Worm (Caenorhabditis elegans) whole organism, late embryonic: ENCODE measurements around the gene C54H2.4.

Experiments
- C38D4.7 ChIP-seq: fragments of 200-800 bp; sonication (Bioruptor generic); optimal IDR thresholded peaks from 2 replicates; lab custom pipeline; 2018; ENCODE audit warnings: mild to moderate bottlenecking, missing genetic modification characterization, moderate library complexity, missing compliant biosample characterization
- K02D7.2 ChIP-seq: sonication (generic microtip); optimal IDR thresholded peaks from 2 replicates; lab custom pipeline; 2017; ENCODE audit warnings: mild to moderate bottlenecking, missing genetic modification characterization, missing compliant biosample characterization
- K09A11.1 ChIP-seq: sonication (generic microtip); optimal IDR thresholded peaks from 2 replicates; lab custom pipeline; 2017; ENCODE audit warnings: antibody characterized with exemption, mild to moderate bottlenecking, missing genetic modification characterization, missing compliant biosample characterization; ENCODE audit not compliant: insufficient read depth
- Y22D7AL.16 ChIP-seq: sonication (generic microtip); optimal IDR thresholded peaks from 2 replicates; lab custom pipeline; 2016; ENCODE audit warnings: missing genetic modification characterization, missing compliant biosample characterization
- ahr-1 ChIP-seq: sonication (generic microtip); optimal IDR thresholded peaks from 2 replicates; lab custom pipeline; 2016; ENCODE audit warnings: missing genetic modification characterization, missing compliant biosample characterization
- ama-1 ChIP-seq: fragments of 150-350 bp; optimal IDR thresholded peaks from 2 replicates; lab custom pipeline; 2014
- ceh-14 ChIP-seq: sonication (generic microtip); optimal IDR thresholded peaks from 2 replicates; lab custom pipeline; 2016; ENCODE audit warnings: missing genotype, missing genetic modification characterization, missing compliant biosample characterization
- ceh-18 ChIP-seq: sonication (generic microtip); optimal IDR thresholded peaks from 2 replicates; lab custom pipeline; 2016; ENCODE audit warnings: missing genetic modification characterization, missing compliant biosample characterization
- ceh-2 ChIP-seq: sonication (generic microtip); optimal IDR thresholded peaks from 2 replicates; lab custom pipeline; 2016; ENCODE audit warnings: missing genotype, missing genetic modification characterization, missing compliant biosample characterization
- ceh-30 ChIP-seq: fragments of 150-350 bp; optimal IDR thresholded peaks from 2 replicates; lab custom pipeline; 2014; ENCODE audit warnings: missing biosample characterization, missing genetic modification characterization
- ceh-31 ChIP-seq: sonication (generic microtip); optimal IDR thresholded peaks from 2 replicates; lab custom pipeline; 2016; ENCODE audit warnings: missing genetic modification characterization, missing compliant biosample characterization
- ceh-34 ChIP-seq: sonication (generic microtip); optimal IDR thresholded peaks from 2 replicates; lab custom pipeline; 2016; ENCODE audit warnings: mild to moderate bottlenecking, missing genetic modification characterization, missing compliant biosample characterization
- ceh-48 ChIP-seq: sonication (generic microtip); optimal IDR thresholded peaks from 2 replicates; lab custom pipeline; 2016; ENCODE audit warnings: missing genetic modification characterization, inconsistent platforms, missing compliant biosample characterization
- ceh-6 ChIP-seq: fragments of 200-800 bp; sonication (Bioruptor generic); optimal IDR thresholded peaks from 2 replicates; lab custom pipeline; 2018; ENCODE audit warnings: mild to moderate bottlenecking, missing genetic modification characterization, missing compliant biosample characterization
- ceh-9 ChIP-seq: sonication (generic microtip); optimal IDR thresholded peaks from 2 replicates; lab custom pipeline; 2016; ENCODE audit warnings: mild to moderate bottlenecking, missing genetic modification characterization, inconsistent platforms, missing compliant biosample characterization
- che-1 ChIP-seq: sonication (generic microtip); optimal IDR thresholded peaks from 2 replicates; lab custom pipeline; 2016; ENCODE audit warnings: mild to moderate bottlenecking, missing genetic modification characterization, missing compliant biosample characterization
- dmd-4 ChIP-seq: sonication (generic microtip); optimal IDR thresholded peaks from 2 replicates; lab custom pipeline; 2016; ENCODE audit warnings: borderline replicate concordance, missing genetic modification characterization, missing compliant biosample characterization
- dve-1 ChIP-seq: sonication (generic microtip); optimal IDR thresholded peaks from 2 replicates; lab custom pipeline; 2017; ENCODE audit warnings: antibody characterized with exemption, mild to moderate bottlenecking, missing genetic modification characterization, missing compliant biosample characterization
- elt-2 ChIP-seq: sonication (generic microtip); optimal IDR thresholded peaks from 2 replicates; lab custom pipeline; 2016; ENCODE audit warnings: missing genetic modification reagents, missing genetic modification characterization, missing compliant biosample characterization
- ets-4 ChIP-seq: sonication (generic microtip); optimal IDR thresholded peaks from 2 replicates; lab custom pipeline; 2016; ENCODE audit warnings: missing genetic modification characterization, missing compliant biosample characterization
- fkh-10 ChIP-seq: fragments of 150-350 bp; optimal IDR thresholded peaks from 2 replicates; lab custom pipeline; 2014; ENCODE audit warnings: missing biosample characterization, missing genetic modification reagents, missing genetic modification characterization
- fkh-6 ChIP-seq: sonication (generic microtip); optimal IDR thresholded peaks from 2 replicates; lab custom pipeline; 2016; ENCODE audit warnings: missing genetic modification characterization, missing compliant biosample characterization
- gmeb-2 ChIP-seq: sonication (generic microtip); optimal IDR thresholded peaks from 2 replicates; lab custom pipeline; 2016; ENCODE audit warnings: missing genetic modification characterization, inconsistent platforms, missing compliant biosample characterization
- hlh-13 ChIP-seq: fragments of 200-800 bp; sonication (Bioruptor generic); optimal IDR thresholded peaks from 2 replicates; lab custom pipeline; 2018; ENCODE audit warnings: mild to moderate bottlenecking, missing genetic modification characterization, missing compliant biosample characterization
- hlh-15 ChIP-seq: sonication (generic microtip); optimal IDR thresholded peaks from 2 replicates; lab custom pipeline; 2016; ENCODE audit warnings: missing genetic modification characterization, missing compliant biosample characterization
- hlh-30 ChIP-seq: sonication (generic microtip); optimal IDR thresholded peaks from 2 replicates; lab custom pipeline; 2017; ENCODE audit warnings: antibody characterized with exemption, missing genetic modification characterization, missing compliant biosample characterization; ENCODE audit not compliant: insufficient read depth
- hlh-6 ChIP-seq: sonication (generic microtip); optimal IDR thresholded peaks from 2 replicates; lab custom pipeline; 2016; ENCODE audit warnings: missing genotype, missing genetic modification characterization, missing compliant biosample characterization
- hlh-8 ChIP-seq: sonication (generic microtip); optimal IDR thresholded peaks from 2 replicates; lab custom pipeline; 2016; ENCODE audit warnings: missing genotype, missing genetic modification characterization, missing compliant biosample characterization
- lin-11 ChIP-seq: fragments of 200-800 bp; sonication (Bioruptor generic); optimal IDR thresholded peaks from 2 replicates; lab custom pipeline; 2018; ENCODE audit warnings: mild to moderate bottlenecking, missing genetic modification characterization, missing compliant biosample characterization
- madf-2 ChIP-seq: sonication (generic microtip); optimal IDR thresholded peaks from 2 replicates; lab custom pipeline; 2017; ENCODE audit warnings: missing genetic modification characterization, missing compliant biosample characterization
- mec-3 ChIP-seq: sonication (generic microtip); optimal IDR thresholded peaks from 2 replicates; lab custom pipeline; 2016; ENCODE audit warnings: borderline replicate concordance, missing genetic modification characterization, missing compliant biosample characterization
- nfya-1 ChIP-seq: sonication (generic microtip); optimal IDR thresholded peaks from 2 replicates; lab custom pipeline; 2017; ENCODE audit warnings: missing genetic modification characterization, mild to moderate bottlenecking, missing compliant biosample characterization, antibody characterized with exemption, moderate library complexity
- nhr-232 ChIP-seq: sonication (generic microtip); optimal IDR thresholded peaks from 2 replicates; lab custom pipeline; 2016; ENCODE audit warnings: missing genetic modification characterization, missing compliant biosample characterization
- npax-4 ChIP-seq: sonication (generic microtip); optimal IDR thresholded peaks from 2 replicates; lab custom pipeline; 2016; ENCODE audit warnings: missing genetic modification characterization, missing compliant biosample characterization
- odd-2 ChIP-seq: sonication (generic microtip); optimal IDR thresholded peaks from 2 replicates; lab custom pipeline; 2017; ENCODE audit warnings: antibody characterized with exemption, mild to moderate bottlenecking, missing genetic modification characterization, missing compliant biosample characterization
- pag-3 ChIP-seq: sonication (generic microtip); optimal IDR thresholded peaks from 2 replicates; lab custom pipeline; 2016; ENCODE audit warnings: missing compliant biosample characterization, missing genetic modification characterization, borderline replicate concordance
- pax-1 ChIP-seq: fragments of 150-350 bp; optimal IDR thresholded peaks from 2 replicates; lab custom pipeline; 2014; ENCODE audit warnings: missing biosample characterization, missing genetic modification characterization
- pha-4 ChIP-seq: fragments of 150-350 bp; optimal IDR thresholded peaks from 2 replicates; lab custom pipeline; 2018; ENCODE audit warnings: missing biosample characterization, missing genetic modification reagents, missing genetic modification characterization
- pqm-1 ChIP-seq: sonication (generic microtip); optimal IDR thresholded peaks from 2 replicates; lab custom pipeline; 2016; ENCODE audit warnings: missing genetic modification characterization, missing compliant biosample characterization
- ref-2 ChIP-seq: sonication (generic microtip); optimal IDR thresholded peaks from 2 replicates; lab custom pipeline; 2016; ENCODE audit warnings: missing genetic modification characterization, missing compliant biosample characterization
- rnt-1 ChIP-seq: sonication (generic microtip); optimal IDR thresholded peaks from 2 replicates; lab custom pipeline; 2016; ENCODE audit warnings: missing genetic modification characterization, missing compliant biosample characterization
- sox-2 ChIP-seq: fragments of 200-800 bp; sonication (Bioruptor generic); IDR thresholded peaks from 2 replicates; pipeline ENCODE4 v1.3.6; 2022; ENCODE audit warnings: missing genetic modification reagents, missing genetic modification characterization, missing compliant biosample characterization
- tbx-2 ChIP-seq: sonication (generic microtip); optimal IDR thresholded peaks from 2 replicates; lab custom pipeline; 2016; ENCODE audit warnings: missing genetic modification characterization, missing compliant biosample characterization
- tbx-7 ChIP-seq: sonication (generic microtip); optimal IDR thresholded peaks from 2 replicates; lab custom pipeline; 2016; ENCODE audit warnings: missing genotype, missing genetic modification characterization, missing compliant biosample characterization
- ttx-3 ChIP-seq: sonication (generic microtip); optimal IDR thresholded peaks from 2 replicates; lab custom pipeline; 2016; ENCODE audit warnings: missing genetic modification reagents, missing genetic modification characterization, missing compliant biosample characterization
- unc-42 ChIP-seq: sonication (generic microtip); optimal IDR thresholded peaks from 2 replicates; lab custom pipeline; 2016; ENCODE audit warnings: missing genotype, missing genetic modification characterization, missing compliant biosample characterization
- unc-55 ChIP-seq: sonication (generic microtip); optimal IDR thresholded peaks from 2 replicates; lab custom pipeline; 2017; ENCODE audit warnings: missing biosample characterization, missing genetic modification reagents, missing genetic modification characterization
- ztf-16 ChIP-seq: sonication (generic microtip); optimal IDR thresholded peaks from 2 replicates; lab custom pipeline; 2017; ENCODE audit warnings: missing genetic modification characterization, missing compliant biosample characterization

The C54H2.4 gene

DNA sequence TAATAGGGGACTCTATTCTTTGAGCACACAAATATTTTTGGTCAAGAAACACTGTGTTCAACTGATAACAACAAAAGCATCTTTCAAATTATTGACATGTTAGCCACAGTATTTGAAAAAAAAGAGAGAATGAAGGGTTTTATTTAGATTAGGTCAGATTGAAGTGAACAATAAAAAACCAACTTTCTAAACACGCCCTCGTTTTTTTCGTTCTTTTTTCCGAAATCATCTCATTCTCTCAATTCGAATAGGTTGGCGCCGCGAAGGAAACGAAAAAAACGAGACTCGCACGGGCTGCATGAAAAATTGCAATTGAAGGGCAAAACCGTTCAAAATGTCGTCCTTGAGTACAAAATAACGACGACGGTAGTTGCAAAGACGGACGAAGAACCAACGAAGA, 43.8 kb upstream of the C54H2.4 start:
- TF ChIP-seq unc-55 (GFP tag; lab: Kevin White, UChicago), result no peak

DNA sequence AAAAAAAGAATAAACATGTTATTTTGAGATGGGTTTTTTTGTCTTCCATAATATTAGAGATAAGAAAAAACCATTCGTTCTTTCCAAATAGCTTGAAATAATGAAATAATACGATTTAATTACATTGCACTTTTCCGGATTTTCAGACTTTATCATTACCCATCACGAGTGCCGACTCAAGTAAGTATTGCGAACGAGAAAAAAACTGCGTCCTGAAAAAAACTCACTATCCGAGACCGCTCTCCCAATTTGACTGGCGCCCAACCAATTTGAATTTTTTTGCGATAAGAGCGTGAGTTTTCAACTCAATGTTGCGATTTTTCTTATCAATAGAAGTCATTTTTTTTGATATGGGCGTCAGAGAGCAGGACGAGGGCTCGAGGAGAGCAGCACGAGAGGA, 42.5 kb upstream of the C54H2.4 start:
- TF ChIP-seq elt-2 (tag; lab: Kevin White, UChicago), result peak; percentile 25
- no peak for TF ChIP-seq che-1 (tag; lab: Kevin White, UChicago)
- TF ChIP-seq, all 69 proteins: peak for 1

DNA sequence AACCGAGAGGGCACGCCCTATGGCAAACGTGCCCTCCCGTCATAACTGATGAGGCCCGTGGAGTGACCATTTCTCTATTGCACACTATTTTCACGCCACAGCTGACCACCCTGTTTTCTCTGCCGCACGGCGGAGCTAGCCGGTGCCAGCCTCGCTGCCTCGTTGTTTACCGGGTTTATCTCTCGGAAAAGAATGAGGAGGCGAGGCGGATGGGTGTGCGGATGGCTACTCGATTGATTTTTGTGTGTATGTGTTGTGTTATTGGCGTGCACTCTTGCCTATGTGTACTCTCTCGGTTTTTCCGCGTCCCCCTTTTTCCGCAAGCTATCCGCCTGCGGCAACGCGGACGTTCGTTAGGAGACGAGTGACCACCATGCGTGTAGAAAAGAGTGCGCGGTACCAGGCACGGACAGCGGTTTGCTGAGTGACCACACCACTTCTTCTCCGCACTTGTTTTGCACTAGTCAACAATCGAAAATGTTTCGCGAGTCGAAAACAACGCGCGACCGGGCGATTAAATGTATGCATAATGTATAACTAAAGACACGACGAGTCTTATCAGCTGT, 41.5 kb upstream of the C54H2.4 start:
- TF ChIP-seq pha-4 (tag; lab: Kevin White, UChicago) (no peak), nhr-232 (tag; lab: Kevin White, UChicago) (peak; percentile 46), hlh-30 (tag; lab: Kevin White, UChicago) (peak; percentile 72), gmeb-2 (peak; percentile 44), rnt-1 (tag; lab: Kevin White, UChicago) (peak; percentile 99), Y22D7AL.16 (no peak), hlh-15 (no peak), ets-4 (peak; percentile 81), C38D4.7 (GFP tag; lab: Kevin White, UChicago) (no peak), dve-1 (tag; lab: Kevin White, UChicago) (peak; percentile 76), ceh-48 (tag; lab: Kevin White, UChicago) (peak; percentile 93), ceh-34 (peak; percentile 99), ceh-6 (GFP tag; lab: Kevin White, UChicago) (peak; percentile 61), ceh-30 (peak; percentile 86), ceh-14 (tag; lab: Kevin White, UChicago) (peak; percentile 87), ztf-16 (tag; lab: Kevin White, UChicago) (peak; percentile 75), odd-2 (no peak), hlh-13 (GFP tag; lab: Kevin White, UChicago) (no peak), npax-4 (tag; lab: Kevin White, UChicago) (no peak), fkh-6 (tag; lab: Kevin White, UChicago) (peak; percentile 28), tbx-2 (peak; percentile 97), sox-2 (GFP tag; lab: Robert Waterston, UW) (peak; percentile 46), unc-42 (tag; lab: Kevin White, UChicago) (peak; percentile 70), ref-2 (tag; lab: Kevin White, UChicago) (peak; percentile 97), ttx-3 (tag; lab: Kevin White, UChicago) (peak; percentile 37), fkh-10 (GFP tag; lab: Kevin White, UChicago) (peak; percentile 61), ahr-1 (tag; lab: Kevin White, UChicago) (no peak), ceh-18 (peak; percentile 87), ceh-9 (no peak), lin-11 (tag; lab: Kevin White, UChicago) (peak; percentile 34), K02D7.2 (tag; lab: Kevin White, UChicago) (peak; percentile 30), pax-1 (tag; lab: Kevin White, UChicago) (no peak), mec-3 (tag; lab: Kevin White, UChicago) (no peak), tbx-7 (tag; lab: Kevin White, UChicago) (peak; percentile 57), madf-2 (tag; lab: Kevin White, UChicago) (peak; percentile 65), hlh-6 (peak; percentile 83), unc-55 (GFP tag; lab: Kevin White, UChicago) (peak; percentile 91), K09A11.1 (tag; lab: Kevin White, UChicago) (no peak), ama-1 (lab: Kevin White, UChicago) (no peak), pqm-1 (peak; percentile 10), nfya-1 (tag; lab: Kevin White, UChicago) (peak; percentile 92), hlh-8 (tag; lab: Kevin White, UChicago) (peak; percentile 72), dmd-4 (tag; lab: Kevin White, UChicago) (peak; percentile 82), che-1 (tag; lab: Kevin White, UChicago) (peak; percentile 50), ceh-31 (tag; lab: Kevin White, UChicago) (peak; percentile 98), pag-3 (tag; lab: Kevin White, UChicago) (peak; percentile 31), ceh-2 (tag; lab: Kevin White, UChicago) (peak; percentile 88)
